Fruit fly (Drosophila melanogaster) Kc167 (cell line): Measurements from ENCODE around the gene CG32071.

Source experiments
- insv ChIP-seq: fragments of >200 bp; optimal IDR thresholded peaks from 3 replicates; lab custom pipeline; 2018; ENCODE audit warnings: missing external identifiers
- psq ChIP-seq: fragments of >200 bp; optimal IDR thresholded peaks from 2 replicates; lab custom pipeline; 2017; ENCODE audit warnings: missing external identifiers

DNA sequence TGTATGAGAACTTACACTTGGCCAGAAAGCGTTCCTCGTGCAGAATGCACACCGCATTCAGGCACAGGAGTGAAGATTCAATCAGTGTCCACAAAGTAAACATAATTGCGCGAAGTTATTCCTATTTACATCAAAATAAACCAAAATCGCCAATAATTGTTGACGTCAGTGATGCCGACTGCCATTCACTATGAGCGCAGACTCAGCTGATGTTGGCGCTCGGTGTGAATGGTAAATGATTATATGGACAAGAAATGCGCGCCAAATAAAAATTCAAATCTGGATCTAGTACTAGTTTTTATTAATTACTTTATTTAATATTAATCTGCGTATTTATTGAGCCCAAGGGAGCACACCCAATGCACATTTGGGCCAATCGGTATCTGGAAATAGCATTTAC lies 41.2 kb downstream of the CG32071 start, which contains the start of gene CG32069:
- TF ChIP-seq insv (no peak), psq (no peak)
